Worm (Caenorhabditis elegans) whole organism, young adult: Measurements from ENCODE around the gene F22B7.9.

Experiments used
- C06A6.2 ChIP-seq: fragments of 200-800 bp; sonication (Bioruptor generic); conservative IDR thresholded peaks from 2 replicates; pipeline ENCODE4 v1.3.6; 2022; ENCODE audit warnings: missing genetic modification characterization, missing compliant biosample characterization
- C17E4.6 ChIP-seq: fragments of 200-800 bp; sonication (Bioruptor generic); IDR thresholded peaks from 2 replicates; pipeline ENCODE4 v1.3.6; 2022; ENCODE audit warnings: missing genetic modification reagents, missing genetic modification characterization, missing compliant biosample characterization
- F23B12.7 ChIP-seq: sonication (generic microtip); optimal IDR thresholded peaks from 2 replicates; lab custom pipeline; 2017; ENCODE audit warnings: missing genetic modification characterization, mild to moderate bottlenecking, missing compliant biosample characterization, antibody characterized with exemption, moderate library complexity; ENCODE audit not compliant: insufficient read depth
- F33H1.4 ChIP-seq: fragments of 200-800 bp; sonication (Bioruptor generic); IDR thresholded peaks from 2 replicates; pipeline ENCODE4 v1.3.6; 2022; ENCODE audit warnings: missing genetic modification reagents, missing genetic modification characterization, missing compliant biosample characterization
- F49E8.2 ChIP-seq: sonication (generic microtip); optimal IDR thresholded peaks from 3 replicates; lab custom pipeline; 2017; ENCODE audit warnings: missing genetic modification characterization, mild to moderate bottlenecking, missing compliant biosample characterization, antibody characterized with exemption, moderate library complexity; ENCODE audit not compliant: insufficient read depth
- F57A8.1 ChIP-seq: fragments of 200-800 bp; sonication (Bioruptor generic); optimal IDR thresholded peaks from 2 replicates; lab custom pipeline; 2018; ENCODE audit warnings: mild to moderate bottlenecking, missing genetic modification characterization, moderate library complexity, missing compliant biosample characterization
- F57C9.4 ChIP-seq: sonication (generic microtip); optimal IDR thresholded peaks from 2 replicates; lab custom pipeline; 2017; ENCODE audit warnings: mild to moderate bottlenecking, missing genetic modification characterization, missing compliant biosample characterization
- T26A5.8 ChIP-seq: sonication (generic microtip); optimal IDR thresholded peaks from 2 replicates; lab custom pipeline; 2016; ENCODE audit warnings: missing genetic modification characterization, missing compliant biosample characterization
- Y53F4B.3 ChIP-seq: fragments of 200-800 bp; sonication (Bioruptor generic); IDR thresholded peaks from 2 replicates; pipeline ENCODE4 v1.3.6; 2022; ENCODE audit warnings: missing genetic modification reagents, missing genetic modification characterization, missing compliant biosample characterization
- Y79H2A.3 ChIP-seq: fragments of 200-800 bp; sonication (Bioruptor generic); conservative IDR thresholded peaks from 2 replicates; pipeline ENCODE4 v1.3.6; 2022; ENCODE audit warnings: missing genetic modification reagents, missing genetic modification characterization, missing compliant biosample characterization
- Y95B8A.8 ChIP-seq: fragments of 200-800 bp; sonication (Bioruptor generic); IDR thresholded peaks from 2 replicates; pipeline ENCODE4 v1.3.6; 2022; ENCODE audit warnings: missing genetic modification reagents, missing genetic modification characterization, missing compliant biosample characterization
- ZK185.1 ChIP-seq: sonication (generic microtip); optimal IDR thresholded peaks from 2 replicates; lab custom pipeline; 2016; ENCODE audit warnings: mild to moderate bottlenecking, missing genetic modification characterization, missing compliant biosample characterization; ENCODE audit not compliant: poor library complexity, severe bottlenecking
- ama-1 ChIP-seq, 3 experiments: fragments of 150-350 bp in 1 of 3; sonication (generic microtip) in 2 of 3; optimal IDR thresholded peaks; 2 replicates each; lab custom pipeline; 2014 to 2018; ENCODE audit warnings: missing biosample characterization in 2 of 3, missing genetic modification characterization in 2 of 3, missing genetic modification reagents in 2 of 3
- attf-3 ChIP-seq: fragments of 200-800 bp; sonication (Bioruptor generic); conservative IDR thresholded peaks from 2 replicates; pipeline ENCODE4 v1.3.6; 2022; ENCODE audit warnings: missing genetic modification reagents, missing genetic modification characterization, missing compliant biosample characterization
- bed-1 ChIP-seq: fragments of 200-800 bp; sonication (Bioruptor generic); IDR thresholded peaks from 2 replicates; pipeline ENCODE4 v1.3.6; 2022; ENCODE audit warnings: missing genetic modification reagents, missing genetic modification characterization, missing compliant biosample characterization
- bed-2 ChIP-seq: fragments of 200-800 bp; sonication (Bioruptor generic); IDR thresholded peaks from 2 replicates; pipeline ENCODE4 v1.3.6; 2022; ENCODE audit warnings: missing genetic modification reagents, missing genetic modification characterization, missing compliant biosample characterization
- cebp-1 ChIP-seq, 2 experiments: fragments of 200-800 bp in 1 of 2; sonication (Bioruptor generic) in 1 of 2; sonication (generic microtip) in 1 of 2; IDR thresholded peaks in 1 of 2; optimal IDR thresholded peaks in 1 of 2; 2 replicates each; pipeline versions ENCODE4 v1.3.6 to Lab custom; 2017 to 2022; ENCODE audit warnings: missing compliant biosample characterization in 2 of 2, missing genetic modification characterization in 2 of 2, mild to moderate bottlenecking in 1 of 2, missing genetic modification reagents in 1 of 2, moderate library complexity in 1 of 2
- ceh-27 ChIP-seq: fragments of 200-800 bp; sonication (Bioruptor generic); optimal IDR thresholded peaks from 2 replicates; lab custom pipeline; 2018; ENCODE audit warnings: mild to moderate bottlenecking, missing genetic modification characterization, moderate library complexity, missing compliant biosample characterization
- ceh-58 ChIP-seq: fragments of 200-800 bp; sonication (Bioruptor generic); IDR thresholded peaks from 2 replicates; pipeline ENCODE4 v1.3.6; 2022; ENCODE audit warnings: missing genetic modification characterization, missing compliant biosample characterization
- dpff-1 ChIP-seq: sonication (generic microtip); optimal IDR thresholded peaks from 2 replicates; lab custom pipeline; 2017; ENCODE audit warnings: mild to moderate bottlenecking, missing genetic modification characterization, missing compliant biosample characterization
- efl-1 ChIP-seq: fragments of 150-350 bp; optimal IDR thresholded peaks from 2 replicates; lab custom pipeline; 2014; ENCODE audit warnings: missing biosample characterization, missing genetic modification reagents, missing genetic modification characterization
- egl-18 ChIP-seq: fragments of 200-800 bp; sonication (Bioruptor generic); IDR thresholded peaks from 2 replicates; pipeline ENCODE4 v1.3.6; 2022; ENCODE audit warnings: missing genetic modification reagents, missing genetic modification characterization, missing compliant biosample characterization
- egl-44 ChIP-seq: fragments of 200-800 bp; sonication (Bioruptor generic); IDR thresholded peaks from 2 replicates; pipeline ENCODE4 v1.3.6; 2022; ENCODE audit warnings: missing genetic modification reagents, missing genetic modification characterization, missing compliant biosample characterization
- ekl-4 ChIP-seq: fragments of 200-800 bp; sonication (Bioruptor generic); IDR thresholded peaks from 2 replicates; pipeline ENCODE4 v1.3.6; 2022; ENCODE audit warnings: missing genetic modification reagents, missing genetic modification characterization, missing compliant biosample characterization
- him-1 ChIP-seq: sonication (generic microtip); optimal IDR thresholded peaks from 2 replicates; lab custom pipeline; 2016; ENCODE audit warnings: missing genotype, missing genetic modification reagents, missing genetic modification characterization, missing compliant biosample characterization
- hlh-12 ChIP-seq: sonication (generic microtip); optimal IDR thresholded peaks from 2 replicates; lab custom pipeline; 2016; ENCODE audit warnings: missing genetic modification characterization, missing compliant biosample characterization
- hlh-26 ChIP-seq: fragments of 200-800 bp; sonication (Bioruptor generic); conservative IDR thresholded peaks from 2 replicates; pipeline ENCODE4 v1.3.6; 2022; ENCODE audit warnings: missing genetic modification reagents, missing genetic modification characterization, missing compliant biosample characterization
- hmg-1.2 ChIP-seq: fragments of 200-800 bp; sonication (Bioruptor generic); IDR thresholded peaks from 2 replicates; pipeline ENCODE4 v1.3.6; 2022; ENCODE audit warnings: missing genetic modification reagents, missing genetic modification characterization, missing compliant biosample characterization
- let-526 ChIP-seq: fragments of 200-800 bp; sonication (Bioruptor generic); IDR thresholded peaks from 2 replicates; pipeline ENCODE4 v1.3.6; 2022; ENCODE audit warnings: missing genetic modification reagents, missing genetic modification characterization, missing compliant biosample characterization
- let-607 ChIP-seq, 2 experiments: fragments of 200-800 bp in 1 of 2; sonication (Bioruptor generic) in 1 of 2; sonication (generic microtip) in 1 of 2; optimal IDR thresholded peaks; 2 replicates each; lab custom pipeline; 2016 to 2018; ENCODE audit warnings: mild to moderate bottlenecking in 2 of 2, missing compliant biosample characterization in 2 of 2, missing genetic modification characterization in 2 of 2, moderate library complexity in 2 of 2, missing genotype in 1 of 2
- madf-8 ChIP-seq: fragments of 200-800 bp; sonication (Bioruptor generic); conservative IDR thresholded peaks from 2 replicates; pipeline ENCODE4 v1.3.6; 2022; ENCODE audit warnings: missing genetic modification reagents, missing genetic modification characterization, missing compliant biosample characterization
- mcd-1 ChIP-seq: fragments of 200-800 bp; sonication (Bioruptor generic); IDR thresholded peaks from 2 replicates; pipeline ENCODE4 v1.3.6; 2022; ENCODE audit warnings: missing genetic modification reagents, missing genetic modification characterization, missing compliant biosample characterization
- mel-28 ChIP-seq: sonication (generic microtip); optimal IDR thresholded peaks from 2 replicates; lab custom pipeline; 2016; ENCODE audit warnings: borderline replicate concordance, mild to moderate bottlenecking, missing genetic modification characterization, missing compliant biosample characterization
- mes-4 ChIP-seq: sonication (generic microtip); optimal IDR thresholded peaks from 2 replicates; lab custom pipeline; 2016; ENCODE audit warnings: missing genotype, missing genetic modification characterization, missing compliant biosample characterization
- nfya-1 ChIP-seq: sonication (generic microtip); optimal IDR thresholded peaks from 2 replicates; lab custom pipeline; 2017; ENCODE audit warnings: antibody characterized with exemption, missing compliant biosample characterization, missing genetic modification characterization, borderline replicate concordance; ENCODE audit not compliant: insufficient read depth
- repo-1 ChIP-seq: sonication (generic microtip); optimal IDR thresholded peaks from 2 replicates; lab custom pipeline; 2017; ENCODE audit warnings: mild to moderate bottlenecking, missing genetic modification characterization, missing compliant biosample characterization
- sdz-38 ChIP-seq: sonication (generic microtip); optimal IDR thresholded peaks from 2 replicates; lab custom pipeline; 2016; ENCODE audit warnings: missing genotype, missing genetic modification characterization, missing compliant biosample characterization
- snpc-1.3 ChIP-seq: sonication (generic microtip); optimal IDR thresholded peaks from 2 replicates; lab custom pipeline; 2017; ENCODE audit warnings: missing genetic modification characterization, mild to moderate bottlenecking, missing compliant biosample characterization, antibody characterized with exemption, moderate library complexity, missing genotype, missing genetic modification reagents; ENCODE audit not compliant: insufficient read depth
- snpc-4 ChIP-seq, 5 experiments: fragments of 150-350 bp in 1 of 5; sonication (generic microtip) in 4 of 5; optimal IDR thresholded peaks; 2 replicates each; lab custom pipeline; 2014 to 2018; ENCODE audit warnings: missing genetic modification characterization in 5 of 5, missing biosample characterization in 3 of 5, antibody characterized with exemption in 2 of 5, mild to moderate bottlenecking in 2 of 5, missing compliant biosample characterization in 2 of 5, missing genotype in 2 of 5, moderate library complexity in 2 of 5, missing genetic modification reagents in 1 of 5
- tbp1 ChIP-seq: fragments of 200-800 bp; sonication (Bioruptor generic); optimal IDR thresholded peaks from 2 replicates; lab custom pipeline; 2018; ENCODE audit warnings: mild to moderate bottlenecking, missing genetic modification characterization, missing compliant biosample characterization
- tlf-1 ChIP-seq: fragments of 200-800 bp; sonication (Bioruptor generic); optimal IDR thresholded peaks from 2 replicates; lab custom pipeline; 2018; ENCODE audit warnings: mild to moderate bottlenecking, missing genetic modification characterization, missing compliant biosample characterization
- unc-62 ChIP-seq: fragments of 150-350 bp; optimal IDR thresholded peaks from 2 replicates; lab custom pipeline; 2014; ENCODE audit warnings: missing biosample characterization, missing genetic modification reagents, missing genetic modification characterization
- zim-3 ChIP-seq: sonication (generic microtip); optimal IDR thresholded peaks from 2 replicates; lab custom pipeline; 2017; ENCODE audit warnings: mild to moderate bottlenecking, missing genetic modification characterization, moderate library complexity, missing compliant biosample characterization
- ztf-25 ChIP-seq: fragments of 200-800 bp; sonication (Bioruptor generic); IDR thresholded peaks from 2 replicates; pipeline ENCODE4 v1.3.6; 2022; ENCODE audit warnings: missing genetic modification reagents, missing genetic modification characterization, missing compliant biosample characterization
- ztf-26 ChIP-seq: sonication (generic microtip); optimal IDR thresholded peaks from 2 replicates; lab custom pipeline; 2017; ENCODE audit warnings: missing genetic modification characterization, missing compliant biosample characterization

The F22B7.9 gene

DNA sequence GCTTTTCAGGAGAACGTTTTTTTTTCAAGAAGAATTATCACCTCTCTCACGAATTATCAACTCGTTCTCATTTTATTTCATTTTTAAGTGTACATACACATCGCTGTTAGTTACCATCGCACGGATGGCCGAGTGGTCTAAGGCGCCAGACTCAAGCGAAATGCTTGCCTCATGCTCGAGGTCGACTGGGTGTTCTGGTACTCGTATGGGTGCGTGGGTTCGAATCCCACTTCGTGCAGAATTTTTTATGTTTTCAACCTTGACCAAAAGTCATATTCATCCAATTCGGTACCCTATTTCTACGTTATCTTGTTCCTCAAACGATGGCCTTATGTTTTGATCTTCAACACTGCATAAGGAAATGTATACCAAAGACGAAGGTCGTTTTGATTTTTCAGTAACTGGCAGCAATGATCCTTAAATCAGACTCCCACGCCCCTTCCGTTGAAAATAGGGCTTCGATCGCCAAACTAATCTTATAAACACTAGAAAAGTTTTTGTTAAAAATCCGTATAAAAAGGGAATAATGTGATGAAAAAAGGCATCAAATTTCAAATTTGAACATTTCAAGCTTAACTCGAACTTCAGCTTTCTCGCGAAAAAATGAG is 14.4 kb downstream of the F22B7.9 start, which contains the start of gene fip-1 (continued):
- TF ChIP-seq zim-3 (tag; lab: Kevin White, UChicago), result peak; percentile 50
- peak; percentile 66 for TF ChIP-seq snpc-1.3 (tag; lab: Kevin White, UChicago)
- peak; percentile 39 for TF ChIP-seq ceh-27 (GFP tag; lab: Kevin White, UChicago)
- no peak; the same call in 1 of the 2 replicates for TF ChIP-seq hmg-1.2
- 0 out of 2 replicates have a peak, but pooled peaks have one; percentile 71 for TF ChIP-seq bed-1 (GFP tag; lab: Robert Waterston, UW)
- TF ChIP-seq F57C9.4 (tag; lab: Kevin White, UChicago), result no peak
- no peak for TF ChIP-seq T26A5.8 (tag; lab: Kevin White, UChicago)
- TF ChIP-seq egl-44 (GFP tag; lab: Robert Waterston, UW), result no peak
- no peak for TF ChIP-seq let-526 (GFP tag; lab: Robert Waterston, UW)
- TF ChIP-seq cebp-1 (GFP tag; IDR thresholded peaks at IDR 0.05; lab: Robert Waterston, UW), result no peak
- no peak for TF ChIP-seq cebp-1 (tag; optimal IDR thresholded peaks at IDR 0.05; lab: Kevin White, UChicago)
- TF ChIP-seq hlh-12 (tag; lab: Kevin White, UChicago), result no peak
- no peak for TF ChIP-seq bed-2 (GFP tag; lab: Robert Waterston, UW)
- TF ChIP-seq ama-1 (optimal IDR thresholded peaks at IDR 0.05; lab: Kevin White, UChicago), result no peak
- TF ChIP-seq ama-1 (GFP tag; optimal IDR thresholded peaks at IDR 0.05; lab: Kevin White, UChicago), result peak in 1 of 2 experiments; percentile 87
- no peak for TF ChIP-seq mel-28 (tag; lab: Kevin White, UChicago)
- peak; percentile 61 for TF ChIP-seq repo-1 (tag; lab: Kevin White, UChicago)
- no peak for TF ChIP-seq C17E4.6 (GFP tag; lab: Robert Waterston, UW)
- TF ChIP-seq let-607 (tag; optimal IDR thresholded peaks at IDR 0.05; lab: Kevin White, UChicago), result peak in 1 of 2 experiments; percentile 16
- peak; percentile 49 for TF ChIP-seq ZK185.1 (tag; lab: Kevin White, UChicago)
- no peak for TF ChIP-seq dpff-1 (tag; lab: Kevin White, UChicago)
- TF ChIP-seq Y79H2A.3, result no peak
- TF ChIP-seq F23B12.7, result peak; percentile 59
- TF ChIP-seq F57A8.1 (GFP tag; lab: Kevin White, UChicago), result no peak
- no peak for TF ChIP-seq ztf-26 (tag; lab: Kevin White, UChicago)
- TF ChIP-seq sdz-38 (tag; lab: Kevin White, UChicago), result no peak
- no peak for TF ChIP-seq madf-8 (GFP tag; lab: Robert Waterston, UW)
- TF ChIP-seq ztf-25 (GFP tag; lab: Robert Waterston, UW), result 0 out of 2 replicates have a peak, but pooled peaks have one; percentile 62
- TF ChIP-seq egl-18, result no peak
- no peak for TF ChIP-seq ceh-58 (GFP tag; lab: Robert Waterston, UW)
- peak; percentile 38 for TF ChIP-seq snpc-4 (GFP tag; optimal IDR thresholded peaks at IDR 0.05; lab: Kevin White, UChicago)
- TF ChIP-seq snpc-4 (tag; optimal IDR thresholded peaks at IDR 0.05; lab: Kevin White, UChicago), result peak in 3 of 4 experiments; percentile 27 to 56 (median 42)

DNA sequence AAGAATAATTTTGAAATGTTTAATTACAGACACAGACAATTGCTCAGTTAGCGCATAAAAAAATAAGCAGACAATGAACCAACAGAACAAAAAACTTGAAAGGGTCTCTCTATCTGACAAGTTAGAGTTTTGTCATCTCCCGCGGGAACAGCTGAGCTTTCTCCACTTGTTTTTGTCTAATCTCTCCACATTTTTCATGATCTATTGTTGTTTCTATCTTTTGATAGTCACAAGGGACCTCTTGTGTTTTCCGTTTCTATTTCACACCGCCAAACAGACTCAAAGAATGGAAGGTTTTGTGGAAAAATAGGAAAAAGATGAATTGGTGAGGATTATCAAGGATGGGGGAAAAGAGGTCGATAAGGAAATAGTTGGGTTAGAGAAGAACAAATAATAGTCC is 16.9 kb downstream of the F22B7.9 start:
- TF ChIP-seq unc-62 (GFP tag; lab: Kevin White, UChicago) (no peak), attf-3 (no peak), tlf-1 (GFP tag; lab: Kevin White, UChicago) (no peak), nfya-1 (tag; lab: Kevin White, UChicago) (no peak), ekl-4 (no peak), C06A6.2 (GFP tag; lab: Robert Waterston, UW) (no peak), dpff-1 (tag; lab: Kevin White, UChicago) (no peak), mcd-1 (GFP tag; lab: Robert Waterston, UW) (no peak), Y95B8A.8 (GFP tag; lab: Robert Waterston, UW) (no peak), cebp-1 (GFP tag; IDR thresholded peaks at IDR 0.05; lab: Robert Waterston, UW) (no peak), cebp-1 (tag; optimal IDR thresholded peaks at IDR 0.05; lab: Kevin White, UChicago) (no peak), hlh-26 (GFP tag; lab: Robert Waterston, UW) (no peak), him-1 (tag; lab: Kevin White, UChicago) (no peak), Y53F4B.3 (GFP tag; lab: Robert Waterston, UW) (no peak), F49E8.2 (tag; lab: Kevin White, UChicago) (no peak), mes-4 (no peak), F33H1.4 (no peak), tbp1 (no peak), efl-1 (no peak)
